Fruit fly (Drosophila melanogaster) whole organism, pupa: Measurements from ENCODE around the gene CG10598.

Source experiments
- CG13204 ChIP-seq: fragments of 200-800 bp; sonication (Bioruptor generic); optimal IDR thresholded peaks from 2 replicates; lab custom pipeline; 2018; ENCODE audit warnings: missing biosample characterization, mild to moderate bottlenecking, missing genetic modification characterization, moderate library complexity
- CG8159 ChIP-seq: fragments of 200-800 bp; sonication (Bioruptor generic); optimal IDR thresholded peaks from 3 replicates; lab custom pipeline; 2018; ENCODE audit warnings: missing biosample characterization, mild to moderate bottlenecking, missing genetic modification characterization, moderate library complexity
- Ets98B ChIP-seq: fragments of 200-800 bp; sonication (Bioruptor generic); IDR thresholded peaks from 2 replicates; pipeline ENCODE4 v1.3.6; 2022; ENCODE audit warnings: missing biosample characterization, missing genetic modification characterization

- TF ChIP-seq Ets98B (GFP tag; lab: Robert Waterston, UW) (0 out of 2 replicates have a peak, but pooled peaks have one; percentile 6), CG13204 (no peak), CG8159 (no peak)
These were observed 6.0 kb upstream of the CG10598 start, which contains the start of gene f for dm6 chrX:17232642-17233041.
